Worm (Caenorhabditis elegans) whole organism, L4 larva: ENCODE results near the gene F53E10.1.
"Not testable (repeated sequence)": the region's sequence is repeated elsewhere in the genome, so short reads cannot be mapped to it uniquely, and the experiment has no call there.

Experiments
- F44E2.7 ChIP-seq: fragments of 200-800 bp; sonication (Bioruptor generic); IDR thresholded peaks from 2 replicates; pipeline ENCODE4 v2.1.2; 2022; ENCODE audit warnings: missing genetic modification characterization, missing compliant biosample characterization
- R02D3.7 ChIP-seq: fragments of 150-350 bp; sonication (generic microtip); optimal IDR thresholded peaks from 3 replicates; lab custom pipeline; 2014; ENCODE audit warnings: missing biosample characterization, missing genetic modification characterization
- aha-1 ChIP-seq: fragments of 150-350 bp; peaks from one replicate; lab custom pipeline; 2014; ENCODE audit warnings: missing biosample characterization, missing genetic modification characterization
- attf-4 ChIP-seq: sonication (generic microtip); optimal IDR thresholded peaks from 3 replicates; lab custom pipeline; 2017; ENCODE audit warnings: missing biosample characterization, missing genetic modification characterization
- ceh-32 ChIP-seq: sonication (generic microtip); optimal IDR thresholded peaks from 2 replicates; lab custom pipeline; 2016; ENCODE audit warnings: mild to moderate bottlenecking, missing genetic modification characterization, missing compliant biosample characterization; ENCODE audit not compliant: poor library complexity
- ceh-44 ChIP-seq: fragments of 200-800 bp; sonication (Bioruptor generic); IDR thresholded peaks from 2 replicates; pipeline ENCODE4 v1.3.6; 2022; ENCODE audit warnings: missing genetic modification reagents, missing genetic modification characterization, missing compliant biosample characterization
- daf-16 ChIP-seq, 3 experiments: sonication (generic microtip); optimal IDR thresholded peaks; 2 replicates each; lab custom pipeline; 2016 to 2017; ENCODE audit warnings: missing genetic modification characterization in 3 of 3, missing genetic modification reagents in 3 of 3, mild to moderate bottlenecking in 2 of 3, missing compliant biosample characterization in 2 of 3, missing biosample characterization in 1 of 3, moderate library complexity in 1 of 3
- daf-19 ChIP-seq: fragments of 200-800 bp; sonication (Bioruptor generic); conservative IDR thresholded peaks from 2 replicates; pipeline ENCODE4 v1.3.6; 2022; ENCODE audit warnings: missing genetic modification characterization, missing compliant biosample characterization
- daf-8 ChIP-seq: fragments of 200-800 bp; sonication (Bioruptor generic); IDR thresholded peaks from 2 replicates; pipeline ENCODE4 v1.3.6; 2022; ENCODE audit warnings: missing genetic modification characterization, missing compliant biosample characterization
- dmd-6 ChIP-seq: fragments of 200-800 bp; sonication (Bioruptor generic); IDR thresholded peaks from 2 replicates; pipeline ENCODE4 v1.3.6; 2022; ENCODE audit warnings: missing genetic modification reagents, missing genetic modification characterization, missing compliant biosample characterization
- dve-1 ChIP-seq: sonication (generic microtip); optimal IDR thresholded peaks from 2 replicates; lab custom pipeline; 2017; ENCODE audit warnings: antibody characterized with exemption, mild to moderate bottlenecking, missing genetic modification characterization, missing compliant biosample characterization; ENCODE audit not compliant: insufficient read depth
- hlh-11 ChIP-seq: fragments of 200-800 bp; sonication (Bioruptor generic); optimal IDR thresholded peaks from 2 replicates; lab custom pipeline; 2018; ENCODE audit warnings: mild to moderate bottlenecking, missing genetic modification characterization, missing compliant biosample characterization
- lin-1 ChIP-seq: fragments of 200-800 bp; sonication (Bioruptor generic); IDR thresholded peaks from 2 replicates; pipeline ENCODE4 v1.3.6; 2022; ENCODE audit warnings: missing genetic modification reagents, missing genetic modification characterization, missing compliant biosample characterization
- lin-15B ChIP-seq: fragments of 150-350 bp; sonication (generic microtip); optimal IDR thresholded peaks from 3 replicates; lab custom pipeline; 2014; ENCODE audit warnings: missing biosample characterization, missing genetic modification characterization
- lin-38 ChIP-seq: fragments of 200-800 bp; sonication (Bioruptor generic); IDR thresholded peaks from 2 replicates; pipeline ENCODE4 v1.3.6; 2022; ENCODE audit warnings: missing genetic modification reagents, missing genetic modification characterization, missing compliant biosample characterization
- madf-5 ChIP-seq, 2 experiments: fragments of 200-800 bp; sonication (Bioruptor generic); IDR thresholded peaks; 2 replicates each; pipeline ENCODE4 v1.3.6; 2022; ENCODE audit warnings: missing compliant biosample characterization in 2 of 2, missing genetic modification characterization in 2 of 2
- mxl-2 ChIP-seq: fragments of 200-800 bp; sonication (Bioruptor generic); conservative IDR thresholded peaks from 2 replicates; pipeline ENCODE4 v1.3.6; 2022; ENCODE audit warnings: missing genetic modification reagents, missing genetic modification characterization, missing compliant biosample characterization
- nhr-11 ChIP-seq: fragments of 150-350 bp; optimal IDR thresholded peaks from 2 replicates; lab custom pipeline; 2014; ENCODE audit warnings: missing biosample characterization, missing genetic modification characterization
- nhr-237 ChIP-seq: sonication (generic microtip); optimal IDR thresholded peaks from 2 replicates; lab custom pipeline; 2017; ENCODE audit warnings: missing biosample characterization, missing genetic modification characterization
- nhr-28 ChIP-seq: fragments of 150-350 bp; optimal IDR thresholded peaks from 2 replicates; lab custom pipeline; 2014; ENCODE audit warnings: missing biosample characterization, missing genetic modification characterization
- nhr-6 ChIP-seq: fragments of 150-350 bp; optimal IDR thresholded peaks from 2 replicates; lab custom pipeline; 2014; ENCODE audit warnings: missing biosample characterization, missing genetic modification characterization
- pqm-1 ChIP-seq: sonication (generic microtip); optimal IDR thresholded peaks from 2 replicates; lab custom pipeline; 2017; ENCODE audit warnings: missing biosample characterization, missing genetic modification characterization
- rbr-2 ChIP-seq: sonication (generic microtip); optimal IDR thresholded peaks from 2 replicates; lab custom pipeline; 2016; ENCODE audit warnings: missing genotype, missing genetic modification characterization, missing compliant biosample characterization
- skn-1 ChIP-seq: fragments of 150-350 bp; optimal IDR thresholded peaks from 2 replicates; lab custom pipeline; 2014; ENCODE audit warnings: missing biosample characterization, missing genetic modification characterization
- snpc-1.2 ChIP-seq: fragments of 200-800 bp; sonication (Bioruptor generic); IDR thresholded peaks from 2 replicates; pipeline ENCODE4 v1.3.6; 2022; ENCODE audit warnings: missing genetic modification reagents, missing genetic modification characterization, missing compliant biosample characterization
- spr-1 ChIP-seq: sonication (generic microtip); optimal IDR thresholded peaks from 2 replicates; lab custom pipeline; 2016; ENCODE audit warnings: mild to moderate bottlenecking, missing genetic modification characterization, missing compliant biosample characterization
- tag-97 ChIP-seq: fragments of 200-800 bp; sonication (Bioruptor generic); IDR thresholded peaks from 2 replicates; pipeline ENCODE4 v1.3.6; 2022; ENCODE audit warnings: missing genetic modification characterization, missing compliant biosample characterization
- unc-62 ChIP-seq, 3 experiments: fragments of 150-350 bp in 1 of 3; sonication (generic microtip); optimal IDR thresholded peaks in 2 of 3; peaks in 1 of 3; 1 replicate in 1 of 3; 2 replicates in 2 of 3; lab custom pipeline; 2014 to 2017; ENCODE audit warnings: missing biosample characterization in 3 of 3, missing genetic modification characterization in 3 of 3, missing genetic modification reagents in 3 of 3, missing genotype in 1 of 3
- vab-7 ChIP-seq: fragments of 200-800 bp; sonication (Bioruptor generic); IDR thresholded peaks from 2 replicates; pipeline ENCODE4 v1.3.6; 2022; ENCODE audit warnings: missing genetic modification reagents, missing genetic modification characterization, missing compliant biosample characterization
- zfp-3 ChIP-seq: fragments of 200-800 bp; sonication (Bioruptor generic); conservative IDR thresholded peaks from 2 replicates; pipeline ENCODE4 v1.3.6; 2022; ENCODE audit warnings: missing genetic modification reagents, missing genetic modification characterization, missing compliant biosample characterization
- ztf-7 ChIP-seq: fragments of 150-350 bp; optimal IDR thresholded peaks from 2 replicates; lab custom pipeline; 2014; ENCODE audit warnings: missing biosample characterization, missing genetic modification characterization

F53E10.1 gene

ce11 chrV:2580598-2580997 is 34.5 kb upstream of the F53E10.1 start, which contains the start of gene C29G2.3:
Gene C29G2.3, plus strand, starts transcription at chrV:2580898.
- TF ChIP-seq tag-97 (GFP tag; lab: Robert Waterston, UW) (no peak), ceh-32 (tag; lab: Kevin White, UChicago) (no peak), hlh-11 (tag; lab: Kevin White, UChicago) (no peak), daf-19 (GFP tag; lab: Robert Waterston, UW) (no peak), lin-15B (tag; lab: Kevin White, UChicago) (no peak), daf-8 (GFP tag; lab: Robert Waterston, UW) (no peak), R02D3.7 (tag; lab: Kevin White, UChicago) (no peak), nhr-6 (tag; lab: Kevin White, UChicago) (no peak), skn-1 (tag; lab: Kevin White, UChicago) (no peak), nhr-237 (tag; lab: Kevin White, UChicago) (no peak), lin-38 (no peak), snpc-1.2 (GFP tag; lab: Robert Waterston, UW) (no peak), zfp-3 (GFP tag; lab: Robert Waterston, UW) (no peak), ztf-7 (tag; lab: Kevin White, UChicago) (no peak)

ce11 chrV:2585727-2586126 is 29.4 kb upstream of the F53E10.1 start, which contains the start of gene C29G2.6:
Gene C29G2.6, minus strand, starts transcription at chrV:2585908.
- no peak for TF ChIP-seq rbr-2 (tag; lab: Kevin White, UChicago)
- TF ChIP-seq dve-1 (tag; lab: Kevin White, UChicago), result peak; percentile 33
- peak; percentile 3 for TF ChIP-seq pqm-1 (tag; lab: Kevin White, UChicago)
- peak; percentile 43 for TF ChIP-seq dmd-6 (GFP tag; lab: Robert Waterston, UW)
- no peak for TF ChIP-seq vab-7 (GFP tag; lab: Robert Waterston, UW)
- TF ChIP-seq daf-16 (GFP tag; optimal IDR thresholded peaks at IDR 0.05; lab: Kevin White, UChicago), result no peak
- peak; percentile 42 for TF ChIP-seq daf-16 (tag; optimal IDR thresholded peaks at IDR 0.05; lab: Kevin White, UChicago)
- no peak for TF ChIP-seq tag-97 (GFP tag; lab: Robert Waterston, UW)

- no peak for TF ChIP-seq spr-1 (tag; lab: Kevin White, UChicago)
- TF ChIP-seq ceh-44 (GFP tag; lab: Robert Waterston, UW), result no peak
- peak; percentile 39 for TF ChIP-seq aha-1
These were observed 25.3 kb upstream of the F53E10.1 start for ce11 chrV:2589834-2590233.

- peak; percentile 45 for TF ChIP-seq nhr-28 (tag; lab: Kevin White, UChicago)
- no peak for TF ChIP-seq madf-5 (GFP tag; IDR thresholded peaks at IDR 0.05; lab: Robert Waterston, UW)
- peak; percentile 65 for TF ChIP-seq dmd-6 (GFP tag; lab: Robert Waterston, UW)
- peak; percentile 10 for TF ChIP-seq hlh-11 (tag; lab: Kevin White, UChicago)
- peak; percentile 52 for TF ChIP-seq aha-1
- TF ChIP-seq attf-4 (tag; lab: Kevin White, UChicago), result no peak
These were observed 22.9 kb upstream of the F53E10.1 start, which contains the start of gene irg-3 for ce11 chrV:2592173-2592676. Gene irg-3, plus strand, starts transcription at chrV:2592591.

- TF ChIP-seq unc-62 (GFP tag; optimal IDR thresholded peaks at IDR 0.05 in 1 of 2; lab: Kevin White, UChicago), result peak in 1 of 2 experiments; percentile 2
- TF ChIP-seq unc-62 (tag; optimal IDR thresholded peaks at IDR 0.05; lab: Kevin White, UChicago), result no peak
- no peak for TF ChIP-seq mxl-2 (GFP tag; lab: Robert Waterston, UW)
- TF ChIP-seq snpc-1.2 (GFP tag; lab: Robert Waterston, UW), result 0 out of 2 replicates have a peak, but pooled peaks have one; percentile 20
- TF ChIP-seq F44E2.7, result 0 out of 2 replicates have a peak, but pooled peaks have one; percentile 47
These were observed 19.4 kb upstream of the F53E10.1 start for ce11 chrV:2595720-2596119.

ce11 chrV:2598830-2599229 is 16.3 kb upstream of the F53E10.1 start, which contains the start of gene F53E10.5:
Gene F53E10.5, minus strand, starts transcription at chrV:2598930.
- not testable (repeated sequence) for TF ChIP-seq lin-1; dmd-6 (GFP tag; lab: Robert Waterston, UW); nhr-11
- TF ChIP-seq, all 104 proteins: peak for 0; not testable (repeated sequence) for 104
